Fruit fly (Drosophila melanogaster): ENCODE measurements around the gene CG2211.

CG2211 gene

dm6 chr3L:1307005-1307632 is 28.0 kb downstream of the CG2211 start, which contains the start of the genes Ctr9 and Nt5a (continued):
- TF ChIP-seq CrebB (tag; optimal IDR thresholded peaks at IDR 0.05) = peak; percentile 48
- TF ChIP-seq CG4854 (GFP tag; optimal IDR thresholded peaks at IDR 0.05) = peak; percentile 18
- no peak for TF ChIP-seq CkIIα-i1 (GFP tag; IDR thresholded peaks at IDR 0.05)
- TF ChIP-seq fd96Cb (tag; optimal IDR thresholded peaks at IDR 0.05) = no peak
- TF ChIP-seq jing (GFP tag; optimal IDR thresholded peaks at IDR 0.05) = no peak
- TF ChIP-seq CG9932 (GFP tag; IDR thresholded peaks at IDR 0.05) = peak; percentile 88
- 0 out of 2 replicates have a peak, but pooled peaks have one; percentile 36 for TF ChIP-seq CG4360 (GFP tag; IDR thresholded peaks at IDR 0.05)
- no peak for TF ChIP-seq CG6654 (GFP tag; optimal IDR thresholded peaks at IDR 0.05)
- TF ChIP-seq CG17612 (GFP tag; IDR thresholded peaks at IDR 0.05) = peak; percentile 47; the same call in 1 of the 2 replicates
- peak; percentile 33 for TF ChIP-seq CG10654 (GFP tag; optimal IDR thresholded peaks at IDR 0.05)
- no peak for TF ChIP-seq Asciz (GFP tag; optimal IDR thresholded peaks at IDR 0.05)
- peak; percentile 42 for TF ChIP-seq Hsf (GFP tag; optimal IDR thresholded peaks at IDR 0.05)
- no peak for TF ChIP-seq ewg (GFP tag; optimal IDR thresholded peaks at IDR 0.05)
- peak; percentile 87 for TF ChIP-seq CG13287 (GFP tag; IDR thresholded peaks at IDR 0.05; ENCODE audit: partially characterized antibody)
- TF ChIP-seq pho (GFP tag; optimal IDR thresholded peaks at IDR 0.05) = peak; percentile 66
- no peak for TF ChIP-seq CG2875 (GFP tag; optimal IDR thresholded peaks at IDR 0.05)
- no peak for TF ChIP-seq lov (optimal IDR thresholded peaks at IDR 0.05)
- no peak for TF ChIP-seq lov (GFP tag; IDR thresholded peaks at IDR 0.05)
- TF ChIP-seq Vsx1 (GFP tag; optimal IDR thresholded peaks at IDR 0.05) = no peak
- no peak for TF ChIP-seq dmrt99B (tag; optimal IDR thresholded peaks at IDR 0.05)
- TF ChIP-seq tll (GFP tag; optimal IDR thresholded peaks at IDR 0.05) = peak in 1 of 2 experiments; percentile 34
- TF ChIP-seq CG3281 (GFP tag; optimal IDR thresholded peaks at IDR 0.05) = no peak
- peak; percentile 40 for TF ChIP-seq repo (GFP tag; optimal IDR thresholded peaks at IDR 0.05)
- TF ChIP-seq slou (GFP tag; optimal IDR thresholded peaks at IDR 0.05) = no peak
- no peak for TF ChIP-seq Neu2 (GFP tag; optimal IDR thresholded peaks at IDR 0.05; ENCODE audit: borderline replicate concordance)
- no peak for TF ChIP-seq CTCF (GFP tag; optimal IDR thresholded peaks at IDR 0.05)
- TF ChIP-seq NFAT (GFP tag; IDR thresholded peaks at IDR 0.05) = peak; percentile 88
- no peak for TF ChIP-seq toy (GFP tag; IDR thresholded peaks at IDR 0.05)
- no peak for TF ChIP-seq sqz (GFP tag; optimal IDR thresholded peaks at IDR 0.05)
- TF ChIP-seq Bgb (GFP tag; IDR thresholded peaks at IDR 0.05; ENCODE audit: partially characterized antibody) = peak; percentile 85
- peak; percentile 66 for TF ChIP-seq NfI (GFP tag; optimal IDR thresholded peaks at IDR 0.05)
- no peak for TF ChIP-seq crol (GFP tag; IDR thresholded peaks at IDR 0.05)
- TF ChIP-seq CG11456 (GFP tag; IDR thresholded peaks at IDR 0.05) = peak; percentile 81
- TF ChIP-seq Lpt (GFP tag; optimal IDR thresholded peaks at IDR 0.05) = no peak
- TF ChIP-seq GATAe (GFP tag; conservative IDR thresholded peaks at IDR 0.05) = no peak
- no peak for TF ChIP-seq abd-A (tag; optimal IDR thresholded peaks at IDR 0.05)
- peak; percentile 54; the same call in 1 of the 2 replicates for TF ChIP-seq CG2129 (GFP tag; IDR thresholded peaks at IDR 0.05; ENCODE audit: partially characterized antibody)
- no peak for TF ChIP-seq E2f1 (GFP tag; IDR thresholded peaks at IDR 0.05)
- TF ChIP-seq CG5953 (GFP tag; IDR thresholded peaks at IDR 0.05) = no peak
- no peak for TF ChIP-seq CG18619 (GFP tag; optimal IDR thresholded peaks at IDR 0.05)
- peak; percentile 63 for TF ChIP-seq caup (GFP tag; optimal IDR thresholded peaks at IDR 0.05; ENCODE audit: severe bottlenecking)
- 0 out of 3 replicates have a peak, but pooled peaks have one; percentile 27 for TF ChIP-seq C15 (GFP tag; IDR thresholded peaks at IDR 0.05)
- TF ChIP-seq CG6791 (GFP tag; IDR thresholded peaks at IDR 0.05; ENCODE audit: partially characterized antibody) = peak; percentile 81
- TF ChIP-seq gce (GFP tag; IDR thresholded peaks at IDR 0.05) = no peak
- no peak for TF ChIP-seq gt (GFP tag; IDR thresholded peaks at IDR 0.05)
- no peak for TF ChIP-seq CG31388 (GFP tag; optimal IDR thresholded peaks at IDR 0.05)
- TF ChIP-seq CG14050 (GFP tag; IDR thresholded peaks at IDR 0.05) = no peak
- no peak for TF ChIP-seq br (optimal IDR thresholded peaks at IDR 0.05)
- TF ChIP-seq croc (GFP tag; conservative IDR thresholded peaks at IDR 0.05) = no peak
- TF ChIP-seq lbe (GFP tag; optimal IDR thresholded peaks at IDR 0.05) = no peak
- TF ChIP-seq gfzf (GFP tag; optimal IDR thresholded peaks at IDR 0.05) = peak; percentile 43

All from whole organism, embryonic.